Worm (Caenorhabditis elegans): Measurements from ENCODE around the gene mpz-6.

Gene mpz-6

ce11 chrII:9418065-9418567 lies 11.2 kb upstream of the mpz-6 start, which contains the start of the genes M176.4 and M176.16:
Gene M176.4, plus strand, starts transcription at chrII:9418365.
Gene M176.16, plus strand, starts transcription at chrII:9418517.
- TF ChIP-seq egl-27 (tag; optimal IDR thresholded peaks at IDR 0.05): no peak
- no peak for TF ChIP-seq ZK546.5 (tag; optimal IDR thresholded peaks at IDR 0.05)
- no peak for TF ChIP-seq unc-39 (tag; optimal IDR thresholded peaks at IDR 0.05)

DNA sequence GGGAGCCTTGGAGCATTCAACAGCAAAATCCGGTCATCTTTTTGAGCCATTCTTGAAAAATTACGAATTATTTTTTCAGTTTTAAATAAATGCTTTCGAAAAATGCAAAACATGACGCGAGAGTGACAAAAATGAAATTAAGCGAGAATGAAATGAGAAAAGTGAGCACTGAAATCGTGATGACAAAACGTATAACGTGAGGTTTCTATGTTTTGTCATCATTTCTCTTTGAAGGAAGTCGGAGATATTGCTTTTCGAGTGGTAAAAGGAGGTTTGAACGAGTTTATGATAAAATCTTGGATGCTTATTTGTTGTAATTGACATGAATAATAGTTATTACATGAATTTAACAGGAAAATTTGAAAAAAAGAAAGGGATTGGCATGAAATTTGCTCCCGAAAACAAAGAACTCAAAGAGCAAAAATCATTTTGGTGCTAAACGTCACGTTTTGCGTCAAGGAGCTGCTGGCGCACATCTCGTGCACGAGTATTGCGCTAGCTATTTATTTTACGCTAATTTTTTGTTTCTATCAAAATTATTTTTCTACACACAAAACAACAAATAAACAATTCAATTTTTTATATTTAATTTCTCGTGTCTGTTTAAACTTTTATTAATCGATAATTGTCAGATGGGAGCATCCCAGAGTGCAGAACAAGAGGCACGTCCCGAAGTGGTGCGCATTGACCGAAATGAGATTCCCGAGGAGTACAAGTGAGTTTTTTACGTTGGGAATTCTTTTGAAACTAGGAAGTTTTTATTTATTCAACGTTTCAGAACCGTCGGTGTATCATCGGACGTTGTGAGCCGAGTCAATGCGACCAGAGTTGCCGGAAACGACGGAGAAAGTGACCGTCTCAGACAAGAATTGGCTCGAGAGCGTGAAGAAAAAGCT lies 9.7 kb upstream of the mpz-6 start, which contains the start of the genes gss-1 and chch-3:
TSS of gene gss-1 (minus strand) at position 51 of the 896 bp plus-strand sequence.
TSS of gene chch-3 (plus strand) at position 633 of the 896 bp plus-strand sequence.
- TF ChIP-seq nhr-129 (tag; optimal IDR thresholded peaks at IDR 0.05) (peak; percentile 71), zag-1 (tag; optimal IDR thresholded peaks at IDR 0.05) (no peak), lin-13 (GFP tag; optimal IDR thresholded peaks at IDR 0.05) (peak; percentile 43), ZK546.5 (tag; optimal IDR thresholded peaks at IDR 0.05) (no peak), mdl-1 (tag; optimal IDR thresholded peaks at IDR 0.05) (no peak), unc-62 (GFP tag; optimal IDR thresholded peaks at IDR 0.05) (no peak), gmeb-1 (tag; optimal IDR thresholded peaks at IDR 0.05) (peak; percentile 69), mbf-1 (tag; optimal IDR thresholded peaks at IDR 0.05) (no peak), dmd-4 (tag; optimal IDR thresholded peaks at IDR 0.05) (no peak), skn-1 (tag; optimal IDR thresholded peaks at IDR 0.05) (no peak), lsy-2 (tag; optimal IDR thresholded peaks at IDR 0.05) (peak; percentile 56 to 85), sma-9 (GFP tag; optimal IDR thresholded peaks at IDR 0.05) (peak; percentile 65), sma-9 (tag; optimal IDR thresholded peaks at IDR 0.05) (no peak), unc-39 (tag; optimal IDR thresholded peaks at IDR 0.05) (no peak), nhr-23 (tag; optimal IDR thresholded peaks at IDR 0.05) (no peak), egl-27 (tag; optimal IDR thresholded peaks at IDR 0.05) (no peak), F13H6.1 (tag; optimal IDR thresholded peaks at IDR 0.05) (peak; percentile 24), ztf-1 (GFP tag; conservative IDR thresholded peaks at IDR 0.05) (no peak), lin-39 (tag; optimal IDR thresholded peaks at IDR 0.05) (no peak), nhr-25 (tag; optimal IDR thresholded peaks at IDR 0.05) (no peak), nhr-21 (tag; optimal IDR thresholded peaks at IDR 0.05) (peak; percentile 13), nhr-11 (tag; optimal IDR thresholded peaks at IDR 0.05) (no peak), crh-2 (tag; optimal IDR thresholded peaks at IDR 0.05) (peak; percentile 58), alr-1 (tag; optimal IDR thresholded peaks at IDR 0.05) (no peak), nhr-237 (tag; optimal IDR thresholded peaks at IDR 0.05) (no peak), R02D3.7 (tag; optimal IDR thresholded peaks at IDR 0.05) (no peak), sem-4 (tag; optimal IDR thresholded peaks at IDR 0.05) (no peak), fos-1 (tag; optimal IDR thresholded peaks at IDR 0.05) (peak; percentile 63), C34F6.9 (tag; optimal IDR thresholded peaks at IDR 0.05) (peak; percentile 85), sma-3 (GFP tag; optimal IDR thresholded peaks at IDR 0.05) (peak; percentile 14), peb-1 (tag; optimal IDR thresholded peaks at IDR 0.05) (no peak), ztf-4 (tag; optimal IDR thresholded peaks at IDR 0.05) (no peak), blmp-1 (tag; optimal IDR thresholded peaks at IDR 0.05; ENCODE audit: insufficient read depth) (no peak), unc-55 (GFP tag; optimal IDR thresholded peaks at IDR 0.05) (peak; percentile 75), lin-11 (tag; optimal IDR thresholded peaks at IDR 0.05) (peak; percentile 1), nhr-12 (tag; optimal IDR thresholded peaks at IDR 0.05) (no peak), nhr-77 (tag; optimal IDR thresholded peaks at IDR 0.05) (no peak), ztf-11 (tag; optimal IDR thresholded peaks at IDR 0.05) (no peak), nhr-6 (tag; optimal IDR thresholded peaks at IDR 0.05) (no peak), snpc-4 (tag; optimal IDR thresholded peaks at IDR 0.05) (peak; percentile 14), Y55F3AM.14 (GFP tag; optimal IDR thresholded peaks at IDR 0.05) (no peak), ceh-82 (tag; optimal IDR thresholded peaks at IDR 0.05) (no peak), ama-1 (optimal IDR thresholded peaks at IDR 0.05) (no peak), aly-2 (tag; optimal IDR thresholded peaks at IDR 0.05) (no peak), elt-3 (tag; optimal IDR thresholded peaks at IDR 0.05) (no peak), mab-5 (tag; optimal IDR thresholded peaks at IDR 0.05) (peak; percentile 25), elt-1 (tag; optimal IDR thresholded peaks at IDR 0.05) (no peak), ceh-16 (tag; optimal IDR thresholded peaks at IDR 0.05) (no peak), nhr-10 (tag; optimal IDR thresholded peaks at IDR 0.05) (no peak)
